Fruit fly (Drosophila melanogaster) S2 (cell line): Measurements from ENCODE around the gene Golgin84.

Source experiments
- CG8478 ChIP-seq: fragments of >200 bp; optimal IDR thresholded peaks from 2 replicates; lab custom pipeline; 2018
- CTCF ChIP-seq, 2 experiments: fragments of >200 bp; optimal IDR thresholded peaks; 2 replicates each; lab custom pipeline; 2018

- no peak for TF ChIP-seq CG8478 (lab: Kevin White, UChicago)
- no peak for TF ChIP-seq CTCF (optimal IDR thresholded peaks at IDR 0.05; lab: Kevin White, UChicago)
Measured at dm6 chr3R:24336622-24337021, 21.1 kb downstream of the Golgin84 start, which contains the start of gene CG6432.
